Worm (Caenorhabditis elegans): ENCODE data around the gene ile-2.

- TF ChIP-seq zag-1 (tag; optimal IDR thresholded peaks at IDR 0.05) (no peak), ces-1 (GFP tag; optimal IDR thresholded peaks at IDR 0.05) (no peak), ama-1 (optimal IDR thresholded peaks at IDR 0.05) (no peak), ceh-28 (tag; optimal IDR thresholded peaks at IDR 0.05) (no peak), unc-39 (tag; optimal IDR thresholded peaks at IDR 0.05) (no peak), hlh-30 (tag; optimal IDR thresholded peaks at IDR 0.05; ENCODE audit: insufficient read depth) (no peak), attf-4 (tag; optimal IDR thresholded peaks at IDR 0.05) (no peak), nhr-28 (tag; optimal IDR thresholded peaks at IDR 0.05) (no peak)
Measured at ce11 chrX:779259-779658, 10.9 kb downstream of the ile-2 start.
